Worm (Caenorhabditis elegans): ENCODE results near the gene irld-1.

- TF ChIP-seq T22C8.4 (GFP tag; IDR thresholded peaks at IDR 0.05) (no peak), flt-1 (GFP tag; IDR thresholded peaks at IDR 0.05) (no peak), ztf-23 (GFP tag; IDR thresholded peaks at IDR 0.05) (no peak), med-1 (GFP tag; optimal IDR thresholded peaks at IDR 0.05; ENCODE audit: insufficient read depth) (no peak)
These were observed 38.0 kb upstream of the irld-1 start, which contains the start of gene ZC132.11 for ce11 chrV:4298579-4298978.

All from whole organism, midembryonic.